Fruit fly (Drosophila melanogaster) whole organism, embryonic: Measurements from ENCODE around the gene Son.

ENCODE experiments used
- Aef1 ChIP-seq: fragments of 200-800 bp; sonication (Bioruptor generic); IDR thresholded peaks from 3 replicates; pipeline ENCODE4 v1.3.6; 2022; ENCODE audit warnings: missing biosample characterization, missing genetic modification characterization
- CG10431 ChIP-seq: fragments of 200-800 bp; sonication (Bioruptor generic); optimal IDR thresholded peaks from 3 replicates; lab custom pipeline; 2018; ENCODE audit warnings: missing biosample characterization, mild to moderate bottlenecking, missing genetic modification characterization
- CG12659 ChIP-seq: fragments of 200-800 bp; sonication (Bioruptor generic); optimal IDR thresholded peaks from 3 replicates; lab custom pipeline; 2017; ENCODE audit warnings: mild to moderate bottlenecking, missing biosample characterization, missing genetic modification reagents, missing genetic modification characterization
- CG14441 ChIP-seq: fragments of 200-800 bp; sonication (Bioruptor generic); IDR thresholded peaks from 2 replicates; pipeline ENCODE4 v1.3.6; 2022; ENCODE audit warnings: missing biosample characterization, missing genetic modification characterization
- CG14710 ChIP-seq: fragments of 200-800 bp; sonication (Bioruptor generic); optimal IDR thresholded peaks from 3 replicates; lab custom pipeline; 2019; ENCODE audit warnings: missing biosample characterization, mild to moderate bottlenecking, missing genetic modification characterization, moderate library complexity
- CG15514 ChIP-seq: fragments of 200-800 bp; sonication (Bioruptor generic); optimal IDR thresholded peaks from 3 replicates; lab custom pipeline; 2017; ENCODE audit warnings: missing biosample characterization, missing genetic modification characterization, mild to moderate bottlenecking, moderate library complexity, missing genetic modification reagents
- CG16815 ChIP-seq: fragments of 200-800 bp; sonication (Bioruptor generic); optimal IDR thresholded peaks from 3 replicates; lab custom pipeline; 2017; ENCODE audit warnings: missing biosample characterization, mild to moderate bottlenecking, missing genetic modification characterization
- CG2678 ChIP-seq: fragments of 200-800 bp; sonication (Bioruptor generic); optimal IDR thresholded peaks from 3 replicates; lab custom pipeline; 2019; ENCODE audit warnings: missing biosample characterization, mild to moderate bottlenecking, missing genetic modification characterization, moderate library complexity
- CG3281 ChIP-seq: fragments of 200-800 bp; sonication (Bioruptor generic); optimal IDR thresholded peaks from 3 replicates; lab custom pipeline; 2017; ENCODE audit warnings: missing biosample characterization, mild to moderate bottlenecking, missing genetic modification characterization
- CG4424 ChIP-seq: fragments of 200-800 bp; sonication (Bioruptor generic); optimal IDR thresholded peaks from 3 replicates; lab custom pipeline; 2016; ENCODE audit warnings: missing biosample characterization, missing genetic modification characterization
- CG4707 ChIP-seq: fragments of 200-800 bp; sonication (Bioruptor generic); optimal IDR thresholded peaks from 2 replicates; lab custom pipeline; 2018; ENCODE audit warnings: missing biosample characterization, mild to moderate bottlenecking, missing genetic modification characterization, moderate library complexity
- CG6254 ChIP-seq: fragments of 200-800 bp; sonication (Bioruptor generic); optimal IDR thresholded peaks from 3 replicates; lab custom pipeline; 2017; ENCODE audit warnings: mild to moderate bottlenecking, missing biosample characterization, missing genetic modification reagents, missing genetic modification characterization
- CG7556 ChIP-seq: fragments of 200-800 bp; sonication (Bioruptor generic); optimal IDR thresholded peaks from 2 replicates; lab custom pipeline; 2017; ENCODE audit warnings: missing biosample characterization, mild to moderate bottlenecking, missing genetic modification characterization
- CG8388 ChIP-seq: fragments of 200-800 bp; sonication (Bioruptor generic); optimal IDR thresholded peaks from 2 replicates; lab custom pipeline; 2019; ENCODE audit warnings: missing biosample characterization, mild to moderate bottlenecking, missing genetic modification characterization, moderate library complexity
- Camta ChIP-seq: fragments of 200-800 bp; sonication (Bioruptor generic); optimal IDR thresholded peaks from 2 replicates; lab custom pipeline; 2016; ENCODE audit warnings: missing biosample characterization, missing genetic modification characterization
- Dbx ChIP-seq: fragments of 200-800 bp; sonication (Bioruptor generic); IDR thresholded peaks from 3 replicates; pipeline ENCODE4 v1.3.6; 2022; ENCODE audit warnings: missing biosample characterization, missing genetic modification characterization
- Hr3 ChIP-seq: fragments of 200-800 bp; sonication (Bioruptor generic); optimal IDR thresholded peaks from 3 replicates; lab custom pipeline; 2016; ENCODE audit warnings: missing biosample characterization, missing genetic modification characterization
- MTF-1 ChIP-seq: fragments of 200-800 bp; sonication (Bioruptor generic); optimal IDR thresholded peaks from 2 replicates; lab custom pipeline; 2018; ENCODE audit warnings: missing biosample characterization, mild to moderate bottlenecking, missing genetic modification characterization, borderline replicate concordance
- Max ChIP-seq: fragments of 200-800 bp; sonication (Bioruptor generic); optimal IDR thresholded peaks from 2 replicates; lab custom pipeline; 2016; ENCODE audit warnings: missing biosample characterization, mild to moderate bottlenecking, missing genetic modification characterization
- Meics ChIP-seq: fragments of 200-800 bp; sonication (Bioruptor generic); optimal IDR thresholded peaks from 2 replicates; lab custom pipeline; 2017; ENCODE audit warnings: missing biosample characterization, mild to moderate bottlenecking, missing genetic modification characterization
- Mrtf ChIP-seq: fragments of 200-800 bp; sonication (Bioruptor generic); IDR thresholded peaks from 3 replicates; pipeline ENCODE4 v1.3.6; 2022; ENCODE audit warnings: missing biosample characterization, missing genetic modification characterization
- NK7.1 ChIP-seq: fragments of 200-800 bp; sonication (Bioruptor generic); optimal IDR thresholded peaks from 3 replicates; lab custom pipeline; 2016; ENCODE audit warnings: missing biosample characterization, missing genetic modification characterization
- NfI ChIP-seq: fragments of 200-800 bp; sonication (Bioruptor generic); optimal IDR thresholded peaks from 3 replicates; lab custom pipeline; 2018; ENCODE audit warnings: missing biosample characterization, mild to moderate bottlenecking, missing genetic modification characterization, moderate library complexity
- Rx ChIP-seq: fragments of 200-800 bp; sonication (Bioruptor generic); IDR thresholded peaks from 2 replicates; pipeline ENCODE4 v1.3.6; 2022; ENCODE audit warnings: missing biosample characterization, missing genetic modification characterization
- bsh ChIP-seq, 2 experiments: fragments of 200-800 bp; sonication (Bioruptor generic); optimal IDR thresholded peaks; 2 replicates each; lab custom pipeline; 2017 to 2018; ENCODE audit warnings: mild to moderate bottlenecking in 2 of 2, missing biosample characterization in 2 of 2, missing genetic modification characterization in 2 of 2, moderate library complexity in 1 of 2
- chinmo ChIP-seq: fragments of 200-800 bp; sonication (Bioruptor generic); IDR thresholded peaks from 4 replicates; pipeline ENCODE4 v1.3.6; 2022; ENCODE audit warnings: missing biosample characterization, missing genetic modification characterization; ENCODE audit not compliant: partially characterized antibody
- chm ChIP-seq: fragments of 200-800 bp; sonication (Bioruptor generic); IDR thresholded peaks from 2 replicates; pipeline ENCODE4 v1.3.6; 2022; ENCODE audit warnings: missing biosample characterization, missing genetic modification characterization
- dpn ChIP-seq, 2 experiments: fragments of 200-800 bp; sonication (Bioruptor generic); optimal IDR thresholded peaks; 3 replicates each; lab custom pipeline; 2016; ENCODE audit warnings: missing biosample characterization in 2 of 2, missing genetic modification characterization in 2 of 2
- eyg ChIP-seq: fragments of 200-800 bp; sonication (Bioruptor generic); optimal IDR thresholded peaks from 3 replicates; lab custom pipeline; 2016; ENCODE audit warnings: missing biosample characterization, missing genetic modification characterization
- ftz-f1 ChIP-seq: fragments of 200-800 bp; sonication (Bioruptor generic); optimal IDR thresholded peaks from 2 replicates; lab custom pipeline; 2016; ENCODE audit warnings: missing biosample characterization, missing genetic modification characterization
- gro ChIP-seq: fragments of 200-800 bp; sonication (Bioruptor generic); optimal IDR thresholded peaks from 2 replicates; lab custom pipeline; 2016; ENCODE audit warnings: missing biosample characterization, missing genetic modification characterization
- gsb ChIP-seq: fragments of 200-800 bp; sonication (Bioruptor generic); IDR thresholded peaks from 2 replicates; pipeline ENCODE4 v1.3.6; 2022; ENCODE audit warnings: missing biosample characterization, missing genetic modification characterization
- nom ChIP-seq: fragments of 200-800 bp; sonication (Bioruptor generic); optimal IDR thresholded peaks from 2 replicates; lab custom pipeline; 2017; ENCODE audit warnings: missing biosample characterization, missing genetic modification characterization, mild to moderate bottlenecking, moderate library complexity, missing genetic modification reagents
- pho ChIP-seq: fragments of 200-800 bp; sonication (Bioruptor generic); optimal IDR thresholded peaks from 2 replicates; lab custom pipeline; 2016; ENCODE audit warnings: missing biosample characterization, missing genetic modification characterization
- pnt ChIP-seq: fragments of 200-800 bp; sonication (Bioruptor generic); optimal IDR thresholded peaks from 3 replicates; lab custom pipeline; 2016; ENCODE audit warnings: missing biosample characterization, missing genetic modification characterization
- sens ChIP-seq: fragments of 200-800 bp; sonication (Bioruptor generic); peaks from one replicate; lab custom pipeline; 2016; ENCODE audit warnings: missing biosample characterization, missing genetic modification characterization
- so ChIP-seq: fragments of 200-800 bp; sonication (Bioruptor generic); IDR thresholded peaks from 3 replicates; pipeline ENCODE4 v1.3.6; 2022; ENCODE audit warnings: missing biosample characterization, missing genetic modification characterization
- sr ChIP-seq: fragments of 200-800 bp; sonication (Bioruptor generic); IDR thresholded peaks from 3 replicates; pipeline ENCODE4 v1.3.6; 2022; ENCODE audit warnings: missing biosample characterization, missing genetic modification characterization
- z ChIP-seq: fragments of 200-800 bp; sonication (Bioruptor generic); IDR thresholded peaks from 3 replicates; pipeline ENCODE4 v1.3.6; 2022; ENCODE audit warnings: missing biosample characterization, missing genetic modification characterization
- zen2 ChIP-seq: fragments of 200-800 bp; sonication (Bioruptor generic); IDR thresholded peaks from 3 replicates; pipeline ENCODE4 v1.3.6; 2022; ENCODE audit warnings: missing biosample characterization, missing genetic modification characterization; ENCODE audit not compliant: partially characterized antibody

Son gene

DNA sequence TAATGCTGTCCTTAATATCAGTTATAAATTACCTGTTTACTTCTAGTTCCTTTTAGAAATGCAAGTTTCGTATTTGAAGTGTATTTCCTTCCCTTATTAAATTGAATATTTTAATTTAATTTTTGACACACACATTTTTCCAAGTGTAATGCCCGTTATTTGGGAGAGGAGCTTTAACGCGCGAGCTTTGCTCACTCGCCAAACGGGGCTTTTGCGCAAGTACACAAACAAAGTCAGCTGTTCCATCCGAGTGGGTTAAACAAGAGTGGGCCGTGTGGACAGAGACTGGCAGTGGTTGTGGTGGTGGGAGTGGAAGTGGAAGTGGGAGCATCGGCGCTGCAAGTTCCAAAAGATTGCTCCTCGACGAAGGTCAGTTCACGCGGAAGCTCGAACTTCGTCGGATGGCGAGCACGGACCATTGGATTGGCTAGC lies 3.3 kb downstream of the Son start, which contains the start of gene CG8301 (continued):
- TF ChIP-seq Aef1 (no peak), Hr3 (GFP tag; lab: Kevin White, UChicago) (no peak), sr (GFP tag; lab: Robert Waterston, UW) (peak; percentile 86), chinmo (GFP tag; lab: Robert Waterston, UW) (0 out of 4 replicates have a peak, but pooled peaks have one; percentile 40), MTF-1 (no peak), CG15514 (GFP tag; lab: Kevin White, UChicago) (peak; percentile 48), sens (GFP tag; lab: Kevin White, UChicago) (peak; percentile 72), Mrtf (no peak), bsh (GFP tag; optimal IDR thresholded peaks at IDR 0.05; lab: Kevin White, UChicago) (peak in 1 of 2 experiments; percentile 15), gro (GFP tag; lab: Kevin White, UChicago) (no peak), Camta (GFP tag; lab: Kevin White, UChicago) (peak; percentile 14), CG7556 (GFP tag; lab: Kevin White, UChicago) (peak; percentile 34), CG2678 (tag; lab: Kevin White, UChicago) (no peak), z (GFP tag; lab: Robert Waterston, UW) (no peak), CG14441 (GFP tag; lab: Robert Waterston, UW) (no peak), NfI (GFP tag; lab: Kevin White, UChicago) (peak; percentile 22), CG8388 (no peak), CG4424 (GFP tag; lab: Kevin White, UChicago) (no peak), nom (GFP tag; lab: Kevin White, UChicago) (no peak), CG10431 (GFP tag; lab: Kevin White, UChicago) (no peak), CG6254 (GFP tag; lab: Kevin White, UChicago) (no peak), dpn (GFP tag; optimal IDR thresholded peaks at IDR 0.05; lab: Kevin White, UChicago) (peak in 1 of 2 experiments; percentile 30), zen2 (GFP tag; lab: Robert Waterston, UW) (0 out of 3 replicates have a peak, but pooled peaks have one; percentile 32), so (no peak), Rx (no peak), pnt (no peak)

DNA sequence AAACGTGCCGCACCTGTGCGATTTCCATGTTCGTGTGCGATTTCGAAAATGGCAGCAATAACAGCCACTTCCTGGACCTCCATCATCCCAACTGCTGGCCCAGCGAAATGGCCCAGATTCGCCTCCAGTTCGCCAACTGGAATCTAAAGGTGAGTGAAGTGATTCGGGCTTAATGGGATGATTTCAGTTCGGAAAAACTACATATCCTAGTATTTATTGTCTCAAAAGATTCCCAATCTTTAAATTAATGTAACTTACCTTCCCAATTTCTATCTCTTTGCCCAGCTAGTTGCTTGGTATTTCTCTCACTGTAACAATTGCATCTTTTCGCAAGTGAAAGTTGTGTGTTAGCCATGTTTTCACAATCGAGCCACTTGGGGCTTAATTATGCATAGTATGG lies 4.1 kb downstream of the Son start:
- TF ChIP-seq CG3281 (GFP tag; lab: Kevin White, UChicago) (no peak), CG12659 (GFP tag; lab: Kevin White, UChicago) (no peak), CG4707 (GFP tag; lab: Kevin White, UChicago) (no peak), NK7.1 (GFP tag; lab: Kevin White, UChicago) (no peak), eyg (GFP tag; lab: Kevin White, UChicago) (no peak), chm (GFP tag; lab: Robert Waterston, UW) (no peak), CG14710 (no peak), Dbx (GFP tag; lab: Robert Waterston, UW) (no peak), Max (GFP tag; lab: Kevin White, UChicago) (no peak), CG16815 (no peak), ftz-f1 (GFP tag; lab: Kevin White, UChicago) (no peak), pho (GFP tag; lab: Kevin White, UChicago) (no peak), Meics (GFP tag; lab: Kevin White, UChicago) (no peak), gsb (GFP tag; lab: Robert Waterston, UW) (no peak)
- TF ChIP-seq, all 482 proteins: peak for 0
